Worm (Caenorhabditis elegans): Measurements from ENCODE around the gene scyl-1.

- TF ChIP-seq lsy-2 (tag; optimal IDR thresholded peaks at IDR 0.05) (no peak), unc-39 (tag; optimal IDR thresholded peaks at IDR 0.05) (no peak), nhr-11 (tag; optimal IDR thresholded peaks at IDR 0.05) (no peak), mdl-1 (tag; optimal IDR thresholded peaks at IDR 0.05) (no peak), blmp-1 (tag; optimal IDR thresholded peaks at IDR 0.05; ENCODE audit: insufficient read depth) (no peak), lin-11 (tag; optimal IDR thresholded peaks at IDR 0.05) (no peak), fos-1 (tag; optimal IDR thresholded peaks at IDR 0.05) (no peak), lin-13 (GFP tag; optimal IDR thresholded peaks at IDR 0.05) (no peak), mbf-1 (tag; optimal IDR thresholded peaks at IDR 0.05) (no peak), dmd-4 (tag; optimal IDR thresholded peaks at IDR 0.05) (no peak), ztf-4 (tag; optimal IDR thresholded peaks at IDR 0.05) (no peak)
Measured at ce11 chrV:13000068-13000467, 41.5 kb downstream of the scyl-1 start.

Data from whole organism, L2 larva.